Fruit fly (Drosophila melanogaster): ENCODE results near the gene CG11403.

The CG11403 gene

dm6 chrX:1239832-1240231 is at the start of gene CG11403 (continued):
- TF ChIP-seq Deaf1 (tag; optimal IDR thresholded peaks at IDR 0.05), result no peak
- TF ChIP-seq Myb (GFP tag; optimal IDR thresholded peaks at IDR 0.05), result peak; percentile 53
- no peak for TF ChIP-seq psq (GFP tag; optimal IDR thresholded peaks at IDR 0.05)
- TF ChIP-seq sima (GFP tag; optimal IDR thresholded peaks at IDR 0.05), result no peak
- TF ChIP-seq CG18262 (tag; optimal IDR thresholded peaks at IDR 0.05), result peak; percentile 13
- no peak for TF ChIP-seq CG4854 (GFP tag; optimal IDR thresholded peaks at IDR 0.05)
- no peak for TF ChIP-seq Gsc (GFP tag; IDR thresholded peaks at IDR 0.05)
- no peak for TF ChIP-seq CG12219 (GFP tag; optimal IDR thresholded peaks at IDR 0.05)
- TF ChIP-seq CG6765 (GFP tag; optimal IDR thresholded peaks at IDR 0.05), result no peak
- no peak for TF ChIP-seq Bdp1 (GFP tag; optimal IDR thresholded peaks at IDR 0.05)
- TF ChIP-seq Sry-δ (GFP tag; optimal IDR thresholded peaks at IDR 0.05), result peak; percentile 95
- TF ChIP-seq Asciz (GFP tag; optimal IDR thresholded peaks at IDR 0.05), result no peak
- TF ChIP-seq lola (GFP tag; optimal IDR thresholded peaks at IDR 0.05), result peak in 1 of 3 experiments; percentile 13
- no peak for TF ChIP-seq repo (GFP tag; optimal IDR thresholded peaks at IDR 0.05)
- TF ChIP-seq Elba2 (GFP tag; optimal IDR thresholded peaks at IDR 0.05), result no peak
- no peak for TF ChIP-seq CG10366 (GFP tag; IDR thresholded peaks at IDR 0.05)
- TF ChIP-seq HLH3B (GFP tag; IDR thresholded peaks at IDR 0.05), result no peak
- no peak for TF ChIP-seq slou (GFP tag; optimal IDR thresholded peaks at IDR 0.05)
- no peak for TF ChIP-seq MESR4 (GFP tag; optimal IDR thresholded peaks at IDR 0.05)
- TF ChIP-seq pros (GFP tag; optimal IDR thresholded peaks at IDR 0.05), result no peak
- TF ChIP-seq ftz-f1 (GFP tag; optimal IDR thresholded peaks at IDR 0.05), result no peak
- TF ChIP-seq grau (tag; optimal IDR thresholded peaks at IDR 0.05), result peak; percentile 14
- TF ChIP-seq crp (GFP tag; optimal IDR thresholded peaks at IDR 0.05), result no peak
- no peak for TF ChIP-seq vvl (GFP tag; IDR thresholded peaks at IDR 0.05)
- TF ChIP-seq CG8944 (GFP tag; optimal IDR thresholded peaks at IDR 0.05), result no peak
- TF ChIP-seq E2f2 (GFP tag; IDR thresholded peaks at IDR 0.05), result peak; percentile 97
- TF ChIP-seq CG5180 (GFP tag; optimal IDR thresholded peaks at IDR 0.05), result no peak
- no peak for TF ChIP-seq CG3065 (GFP tag; optimal IDR thresholded peaks at IDR 0.05)
- TF ChIP-seq fd96Cb (tag; optimal IDR thresholded peaks at IDR 0.05), result no peak
- TF ChIP-seq Lhr (GFP tag; optimal IDR thresholded peaks at IDR 0.05), result peak; percentile 29
- TF ChIP-seq CG2199 (GFP tag; IDR thresholded peaks at IDR 0.05), result no peak
- peak; percentile 44; the same call in 1 of the 2 replicates for TF ChIP-seq nerfin-2 (GFP tag; IDR thresholded peaks at IDR 0.05; ENCODE audit: partially characterized antibody)
- TF ChIP-seq CG13894 (tag; optimal IDR thresholded peaks at IDR 0.05), result peak; percentile 12
- TF ChIP-seq CG7745 (tag; optimal IDR thresholded peaks at IDR 0.05), result no peak
- TF ChIP-seq CG12659 (GFP tag; optimal IDR thresholded peaks at IDR 0.05), result peak; percentile 32
- no peak for TF ChIP-seq ATbp (GFP tag; optimal IDR thresholded peaks at IDR 0.05)
- peak; percentile 69; the same call in 1 of the 3 replicates for TF ChIP-seq CG6791 (GFP tag; IDR thresholded peaks at IDR 0.05; ENCODE audit: partially characterized antibody)
- TF ChIP-seq CG10565 (GFP tag; optimal IDR thresholded peaks at IDR 0.05), result no peak
- no peak for TF ChIP-seq Atf-2 (GFP tag; optimal IDR thresholded peaks at IDR 0.05)
- no peak for TF ChIP-seq croc (GFP tag; conservative IDR thresholded peaks at IDR 0.05)
- TF ChIP-seq Ravus (GFP tag; IDR thresholded peaks at IDR 0.05), result no peak
- no peak for TF ChIP-seq wek (GFP tag; optimal IDR thresholded peaks at IDR 0.05)
- no peak for TF ChIP-seq ash1 (GFP tag; optimal IDR thresholded peaks at IDR 0.05)
- peak; percentile 14 for TF ChIP-seq sug (tag; optimal IDR thresholded peaks at IDR 0.05)
- TF ChIP-seq Doc2 (GFP tag; IDR thresholded peaks at IDR 0.05), result no peak
- TF ChIP-seq fd102C (GFP tag; optimal IDR thresholded peaks at IDR 0.05), result no peak
- peak; percentile 29 for TF ChIP-seq gem (tag; optimal IDR thresholded peaks at IDR 0.05)
- no peak for TF ChIP-seq CG15073 (GFP tag; optimal IDR thresholded peaks at IDR 0.05)
- TF ChIP-seq CG11085 (GFP tag; IDR thresholded peaks at IDR 0.05), result no peak
- no peak for TF ChIP-seq ken (GFP tag; IDR thresholded peaks at IDR 0.05)
- TF ChIP-seq disco-r (GFP tag; optimal IDR thresholded peaks at IDR 0.05), result no peak
